Fruit fly (Drosophila melanogaster): Measurements from ENCODE around the gene Mcm7.

Gene Mcm7

dm6 chr3L:8865185-8865584 is 26.2 kb upstream of the Mcm7 start (continued):
- TF ChIP-seq CG15073 (GFP tag; optimal IDR thresholded peaks at IDR 0.05) (no peak), CG9609 (GFP tag; optimal IDR thresholded peaks at IDR 0.05) (no peak), CG34224 (GFP tag; IDR thresholded peaks at IDR 0.05; ENCODE audit: partially characterized antibody) (no peak), Xrp1 (GFP tag; IDR thresholded peaks at IDR 0.05) (peak; percentile 39; the same call in 1 of the 2 replicates), wdn (GFP tag; IDR thresholded peaks at IDR 0.05) (no peak), CG10654 (GFP tag; optimal IDR thresholded peaks at IDR 0.05) (no peak), CG1603 (tag; optimal IDR thresholded peaks at IDR 0.05) (peak; percentile 51), twi (tag; optimal IDR thresholded peaks at IDR 0.05) (peak; percentile 21), Sox102F (GFP tag; optimal IDR thresholded peaks at IDR 0.05) (peak; percentile 41), Optix (GFP tag; IDR thresholded peaks at IDR 0.05) (no peak), ara (GFP tag; IDR thresholded peaks at IDR 0.05) (peak; percentile 33; the same call in 1 of the 2 replicates), CG13424 (tag; optimal IDR thresholded peaks at IDR 0.05) (peak; percentile 1), dpn (GFP tag; optimal IDR thresholded peaks at IDR 0.05) (peak in 1 of 2 experiments; percentile 8), sens (GFP tag) (peak; percentile 72), gem (tag; optimal IDR thresholded peaks at IDR 0.05) (peak; percentile 34), Asciz (GFP tag; optimal IDR thresholded peaks at IDR 0.05) (no peak), CG10979 (tag; optimal IDR thresholded peaks at IDR 0.05) (peak; percentile 15), Bgb (GFP tag; IDR thresholded peaks at IDR 0.05; ENCODE audit: partially characterized antibody) (no peak), CG31224 (GFP tag; IDR thresholded peaks at IDR 0.05) (no peak), PHDP (tag; optimal IDR thresholded peaks at IDR 0.05) (peak; percentile 11)

DNA sequence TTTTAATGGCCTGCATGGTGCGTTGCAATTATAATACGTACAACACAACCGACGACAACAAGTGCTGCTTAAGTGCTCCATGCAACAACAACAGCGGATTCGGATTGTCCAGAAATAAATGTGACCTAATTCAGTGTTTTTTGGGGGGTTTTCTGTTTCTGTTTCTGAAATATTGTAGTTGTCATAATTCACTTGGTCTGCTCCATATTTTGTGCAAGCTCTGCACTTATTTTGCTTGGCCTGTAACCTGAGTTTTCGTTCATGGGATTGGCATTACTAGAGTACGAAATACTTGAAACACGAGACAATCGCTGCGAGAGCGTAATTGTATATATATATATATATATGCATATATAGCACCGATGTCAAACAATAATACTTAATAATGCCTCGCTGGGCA is 22.1 kb upstream of the Mcm7 start:
- TF ChIP-seq gcm (GFP tag; optimal IDR thresholded peaks at IDR 0.05) (no peak), croc (GFP tag; conservative IDR thresholded peaks at IDR 0.05) (no peak), CG13894 (tag; optimal IDR thresholded peaks at IDR 0.05) (no peak), Dek (tag; optimal IDR thresholded peaks at IDR 0.05) (no peak), kay (GFP tag; optimal IDR thresholded peaks at IDR 0.05) (no peak), CG11696 (GFP tag; IDR thresholded peaks at IDR 0.05) (0 out of 2 replicates have a peak, but pooled peaks have one; percentile 8), CG15011 (GFP tag; optimal IDR thresholded peaks at IDR 0.05) (no peak)

dm6 chr3L:8870547-8870946 is 20.8 kb upstream of the Mcm7 start:
- TF ChIP-seq ci (GFP tag; IDR thresholded peaks at IDR 0.05) (no peak), unpg (GFP tag; optimal IDR thresholded peaks at IDR 0.05) (peak; percentile 0), Nf-YC (tag; optimal IDR thresholded peaks at IDR 0.05) (no peak), D (optimal IDR thresholded peaks at IDR 0.05) (no peak), D (GFP tag; optimal IDR thresholded peaks at IDR 0.05) (peak; percentile 1), mam (GFP tag; optimal IDR thresholded peaks at IDR 0.05) (no peak), Rx (GFP tag; IDR thresholded peaks at IDR 0.05) (no peak), Blimp-1 (GFP tag; optimal IDR thresholded peaks at IDR 0.05) (peak; percentile 34), so (GFP tag; IDR thresholded peaks at IDR 0.05) (0 out of 3 replicates have a peak, but pooled peaks have one; percentile 10), CG18764 (GFP tag; optimal IDR thresholded peaks at IDR 0.05) (no peak), Neu2 (GFP tag; optimal IDR thresholded peaks at IDR 0.05; ENCODE audit: borderline replicate concordance) (no peak), z (GFP tag; IDR thresholded peaks at IDR 0.05) (no peak), CG31441 (GFP tag; IDR thresholded peaks at IDR 0.05) (0 out of 2 replicates have a peak, but pooled peaks have one; percentile 18), Hr51 (GFP tag; optimal IDR thresholded peaks at IDR 0.05) (no peak), CG12104 (GFP tag; optimal IDR thresholded peaks at IDR 0.05) (no peak), Drgx (GFP tag; IDR thresholded peaks at IDR 0.05) (peak; percentile 89), CG17328 (GFP tag; IDR thresholded peaks at IDR 0.05) (no peak), CG18262 (tag; optimal IDR thresholded peaks at IDR 0.05) (peak; percentile 20), CG18476 (GFP tag; optimal IDR thresholded peaks at IDR 0.05) (no peak), fd3F (GFP tag; optimal IDR thresholded peaks at IDR 0.05) (no peak), CG11398 (GFP tag; optimal IDR thresholded peaks at IDR 0.05) (no peak), ro (GFP tag; IDR thresholded peaks at IDR 0.05) (no peak), CG10979 (tag; optimal IDR thresholded peaks at IDR 0.05) (peak; percentile 27), B-H2 (GFP tag; optimal IDR thresholded peaks at IDR 0.05) (no peak)
